Fruit fly (Drosophila melanogaster): Measurements from ENCODE around the gene wol.

- TF ChIP-seq lz (GFP tag; optimal IDR thresholded peaks at IDR 0.05) = no peak
- no peak for TF ChIP-seq ss (GFP tag; optimal IDR thresholded peaks at IDR 0.05)
- TF ChIP-seq CG9139 (GFP tag; optimal IDR thresholded peaks at IDR 0.05) = no peak
- TF ChIP-seq spab (GFP tag; optimal IDR thresholded peaks at IDR 0.05) = no peak
- no peak for TF ChIP-seq Blimp-1 (GFP tag; optimal IDR thresholded peaks at IDR 0.05)
- TF ChIP-seq CG7368 (GFP tag; optimal IDR thresholded peaks at IDR 0.05) = no peak
Measured at dm6 chr2L:8268679-8269078, 34.1 kb downstream of the wol start.

Data from whole organism, prepupa.